Fruit fly (Drosophila melanogaster): ENCODE data around the gene CG7906.

dm6 chr3L:14276129-14276528 is 39.7 kb downstream of the CG7906 start:
- TF ChIP-seq CG8478 (optimal IDR thresholded peaks at IDR 0.05) (no peak), CTCF (optimal IDR thresholded peaks at IDR 0.05) (no peak)

Data from S2 (cell line).